Worm (Caenorhabditis elegans): ENCODE results near the gene cnt-1.
A peak's percentile ranks its signal among the peaks of the same experiment; 100 is the strongest.

The cnt-1 gene

ce11 chrII:12039039-12039438, 49.6 kb downstream of the cnt-1 start, which contains the start of gene tpi-1:
tpi-1 (minus strand) TSS chrII:12039139.
- no peak for TF ChIP-seq pqm-1 (tag; optimal IDR thresholded peaks at IDR 0.05)
- TF ChIP-seq C38D4.7 (GFP tag; optimal IDR thresholded peaks at IDR 0.05): no peak
- TF ChIP-seq hlh-30 (tag; optimal IDR thresholded peaks at IDR 0.05; ENCODE audit: insufficient read depth): no peak
- no peak for TF ChIP-seq tbx-2 (tag; optimal IDR thresholded peaks at IDR 0.05)
- TF ChIP-seq ets-4 (tag; optimal IDR thresholded peaks at IDR 0.05): no peak
- TF ChIP-seq ceh-18 (tag; optimal IDR thresholded peaks at IDR 0.05): no peak
- no peak for TF ChIP-seq pax-1 (tag; optimal IDR thresholded peaks at IDR 0.05)
- no peak for TF ChIP-seq npax-4 (tag; optimal IDR thresholded peaks at IDR 0.05)
- TF ChIP-seq hlh-8 (tag; optimal IDR thresholded peaks at IDR 0.05): no peak
- TF ChIP-seq ceh-48 (tag; optimal IDR thresholded peaks at IDR 0.05): no peak
- TF ChIP-seq nfya-1 (tag; optimal IDR thresholded peaks at IDR 0.05): no peak
- TF ChIP-seq ceh-22 (tag; optimal IDR thresholded peaks at IDR 0.05): no peak

- TF ChIP-seq ceh-48 (tag; optimal IDR thresholded peaks at IDR 0.05): peak; percentile 37
- no peak for TF ChIP-seq tbx-2 (tag; optimal IDR thresholded peaks at IDR 0.05)
These were observed 52.2 kb downstream of the cnt-1 start, which contains the start of gene cyn-16 for ce11 chrII:12036516-12036915. cyn-16 (minus strand) TSS chrII:12036742.

ce11 chrII:12036075-12036474, 52.6 kb downstream of the cnt-1 start:
- TF ChIP-seq che-1 (tag; optimal IDR thresholded peaks at IDR 0.05): no peak
- TF ChIP-seq ztf-16 (tag; optimal IDR thresholded peaks at IDR 0.05): no peak
- no peak for TF ChIP-seq hlh-30 (tag; optimal IDR thresholded peaks at IDR 0.05; ENCODE audit: insufficient read depth)
- TF ChIP-seq ahr-1 (tag; optimal IDR thresholded peaks at IDR 0.05): no peak
- TF ChIP-seq fkh-10 (GFP tag; optimal IDR thresholded peaks at IDR 0.05): no peak
- no peak for TF ChIP-seq ceh-14 (tag; optimal IDR thresholded peaks at IDR 0.05)
- no peak for TF ChIP-seq nhr-11 (tag; optimal IDR thresholded peaks at IDR 0.05)
- TF ChIP-seq ceh-48 (tag; optimal IDR thresholded peaks at IDR 0.05): no peak
- no peak for TF ChIP-seq ceh-19 (GFP tag; optimal IDR thresholded peaks at IDR 0.05)
- no peak for TF ChIP-seq elt-2 (tag; optimal IDR thresholded peaks at IDR 0.05)
- no peak for TF ChIP-seq hlh-13 (GFP tag; optimal IDR thresholded peaks at IDR 0.05)
- TF ChIP-seq hlh-6 (tag; optimal IDR thresholded peaks at IDR 0.05): no peak
- TF ChIP-seq ceh-30 (tag; optimal IDR thresholded peaks at IDR 0.05): no peak

DNA sequence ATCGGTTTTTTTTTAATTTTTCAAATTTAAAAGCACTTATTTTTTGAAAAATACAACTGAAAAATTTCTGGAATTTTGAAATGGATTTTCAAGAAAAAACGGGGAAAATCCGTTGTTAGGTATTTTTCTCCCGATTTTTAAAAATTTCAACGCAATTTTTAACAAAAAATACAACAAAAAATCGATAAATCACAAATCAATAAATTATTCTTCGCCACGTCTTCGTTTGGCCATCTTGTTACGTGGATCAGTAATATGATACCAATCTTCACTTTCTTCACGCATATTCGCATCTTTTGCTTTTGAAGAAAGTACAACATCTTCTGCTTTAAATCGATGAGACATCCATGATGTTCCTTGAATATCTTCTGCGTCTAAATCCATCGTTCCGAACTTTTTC, 60.0 kb downstream of the cnt-1 start:
- TF ChIP-seq nhr-232 (tag; optimal IDR thresholded peaks at IDR 0.05) (no peak), pag-3 (tag; optimal IDR thresholded peaks at IDR 0.05; ENCODE audit: borderline replicate concordance) (no peak), unc-55 (GFP tag; optimal IDR thresholded peaks at IDR 0.05) (no peak), rnt-1 (tag; optimal IDR thresholded peaks at IDR 0.05) (no peak), ttx-3 (tag; optimal IDR thresholded peaks at IDR 0.05) (no peak), hlh-15 (tag; optimal IDR thresholded peaks at IDR 0.05) (no peak), mec-3 (tag; optimal IDR thresholded peaks at IDR 0.05; ENCODE audit: borderline replicate concordance) (no peak), ceh-19 (GFP tag; optimal IDR thresholded peaks at IDR 0.05) (no peak), pha-4 (tag; optimal IDR thresholded peaks at IDR 0.05) (no peak), nhr-11 (tag; optimal IDR thresholded peaks at IDR 0.05) (no peak), pqm-1 (tag; optimal IDR thresholded peaks at IDR 0.05) (no peak)

- TF ChIP-seq pax-1 (tag; optimal IDR thresholded peaks at IDR 0.05) (no peak), pha-4 (tag; optimal IDR thresholded peaks at IDR 0.05) (no peak), ceh-14 (tag; optimal IDR thresholded peaks at IDR 0.05) (no peak), mec-3 (tag; optimal IDR thresholded peaks at IDR 0.05; ENCODE audit: borderline replicate concordance) (no peak), odd-2 (tag; optimal IDR thresholded peaks at IDR 0.05) (no peak), hlh-8 (tag; optimal IDR thresholded peaks at IDR 0.05) (no peak), ceh-34 (tag; optimal IDR thresholded peaks at IDR 0.05) (no peak), fkh-10 (GFP tag; optimal IDR thresholded peaks at IDR 0.05) (no peak), nfya-1 (tag; optimal IDR thresholded peaks at IDR 0.05) (no peak), Y22D7AL.16 (tag; optimal IDR thresholded peaks at IDR 0.05) (no peak), pag-3 (tag; optimal IDR thresholded peaks at IDR 0.05; ENCODE audit: borderline replicate concordance) (no peak)
These were observed 60.9 kb downstream of the cnt-1 start, which contains the start of gene Y17G7B.8 for ce11 chrII:12027697-12028245. Y17G7B.8 (minus strand) TSS chrII:12027747.
